Worm (Caenorhabditis elegans): ENCODE measurements around the gene srg-9.

ce11 chrIII:6251511-6251910 is 5.1 kb downstream of the srg-9 start, which contains the start of gene amdh-1:
- TF ChIP-seq nhr-11 (tag; optimal IDR thresholded peaks at IDR 0.05) (no peak), C34B4.2 (tag; optimal IDR thresholded peaks at IDR 0.05) (no peak)

Measured in whole organism, L1 larva.